Fruit fly (Drosophila melanogaster): ENCODE data around the gene CARPA.

DNA sequence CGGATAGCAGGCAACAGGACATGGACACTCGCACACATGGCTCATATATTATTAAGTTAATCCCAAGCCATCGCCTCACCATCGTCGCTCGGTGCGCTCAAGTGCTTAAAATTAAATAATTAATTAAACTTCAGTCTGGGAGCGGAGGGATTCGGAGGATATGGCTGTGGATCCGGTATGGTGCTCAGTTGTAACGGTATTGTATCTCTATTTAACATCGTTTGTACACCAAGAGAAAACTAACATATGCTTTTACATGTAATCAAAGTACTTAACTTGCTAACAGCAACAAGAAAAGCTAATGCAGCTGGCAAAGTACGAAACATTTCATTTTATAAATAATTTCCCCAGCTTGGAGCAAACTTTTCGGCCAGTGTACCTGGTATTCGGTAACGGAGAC is 34.9 kb upstream of the CARPA start:
- no peak for TF ChIP-seq EcR (GFP tag; optimal IDR thresholded peaks at IDR 0.05)
- no peak for TF ChIP-seq usp (GFP tag; optimal IDR thresholded peaks at IDR 0.05)
- no peak for TF ChIP-seq pan (optimal IDR thresholded peaks at IDR 0.05)
- no peak for TF ChIP-seq CG8478 (optimal IDR thresholded peaks at IDR 0.05)

Data from whole organism.